Worm (Caenorhabditis elegans): ENCODE data around the gene F54F2.14.

F54F2.14 gene

DNA sequence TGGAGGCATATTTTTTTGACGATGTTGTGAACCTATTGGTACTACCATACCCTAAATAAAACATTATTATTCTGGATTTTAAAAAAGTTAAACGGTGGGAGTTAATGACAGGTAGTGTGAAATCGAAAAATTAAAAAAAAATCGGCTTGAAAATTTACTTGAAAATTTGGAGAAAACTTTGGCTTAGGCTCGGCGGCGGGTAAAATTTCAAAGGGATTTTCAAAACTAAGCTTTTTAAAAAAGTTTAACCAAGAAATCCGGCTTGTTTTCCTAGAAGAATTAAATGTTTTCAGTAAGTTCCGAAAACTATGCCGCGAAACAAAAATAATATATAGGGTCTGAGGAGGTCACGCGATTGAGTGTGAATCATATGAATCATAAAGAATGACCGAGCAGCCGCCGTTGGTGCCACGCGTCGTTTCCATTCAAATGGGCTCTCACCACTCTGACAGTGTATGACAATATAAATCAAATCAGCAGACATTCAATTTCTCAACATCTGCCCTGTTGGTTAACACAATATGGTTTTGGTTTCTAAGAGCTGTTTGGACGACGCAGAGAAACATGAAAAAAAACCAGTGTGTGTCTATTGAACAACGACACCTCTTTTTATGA lies 30.2 kb upstream of the F54F2.14 start, which contains the start of gene aak-1:
Gene aak-1 (minus strand): TSS at position 51 of the 615 bp plus-strand sequence.
- TF ChIP-seq mes-2 (tag; optimal IDR thresholded peaks at IDR 0.05; ENCODE audit: poor library complexity, severe bottlenecking) (peak; percentile 10), aha-1 (tag) (peak; percentile 88), ZK546.5 (tag; optimal IDR thresholded peaks at IDR 0.05) (no peak), hlh-11 (tag; optimal IDR thresholded peaks at IDR 0.05) (peak; percentile 47), hlh-30 (tag; optimal IDR thresholded peaks at IDR 0.05; ENCODE audit: insufficient read depth) (peak; percentile 75), lir-3 (tag; optimal IDR thresholded peaks at IDR 0.05) (no peak), nhr-48 (tag; optimal IDR thresholded peaks at IDR 0.05) (no peak)

DNA sequence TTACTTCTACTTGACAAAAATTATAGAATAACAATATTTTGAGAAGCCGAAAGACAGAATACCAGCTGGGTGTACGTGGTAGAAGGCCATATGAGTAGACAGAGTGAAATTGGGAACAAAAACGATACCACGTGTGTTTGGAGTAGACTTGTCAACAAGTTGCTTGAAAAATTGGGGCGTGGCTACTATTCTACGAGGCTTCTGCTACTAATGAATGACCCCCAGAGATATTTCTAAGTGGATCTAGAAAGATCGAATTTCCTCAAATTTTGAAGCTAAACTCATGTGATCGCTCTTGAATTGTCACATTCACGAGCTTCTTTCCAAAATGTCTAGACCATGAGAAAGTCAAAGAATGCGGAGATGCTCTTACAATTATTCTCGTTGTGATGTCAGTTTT lies 29.3 kb upstream of the F54F2.14 start:
- no peak for TF ChIP-seq zag-1 (tag; optimal IDR thresholded peaks at IDR 0.05)
- TF ChIP-seq dmd-9 (GFP tag; IDR thresholded peaks at IDR 0.05) = no peak
- peak; percentile 32 for TF ChIP-seq dmd-6 (GFP tag; IDR thresholded peaks at IDR 0.05)
- peak in 1 of 2 experiments; percentile 91 for TF ChIP-seq unc-62 (GFP tag; optimal IDR thresholded peaks at IDR 0.05 in 1 of 2)
- no peak for TF ChIP-seq unc-62 (tag; optimal IDR thresholded peaks at IDR 0.05)
- no peak for TF ChIP-seq F49E8.2 (tag; optimal IDR thresholded peaks at IDR 0.05; ENCODE audit: borderline replicate concordance)

DNA sequence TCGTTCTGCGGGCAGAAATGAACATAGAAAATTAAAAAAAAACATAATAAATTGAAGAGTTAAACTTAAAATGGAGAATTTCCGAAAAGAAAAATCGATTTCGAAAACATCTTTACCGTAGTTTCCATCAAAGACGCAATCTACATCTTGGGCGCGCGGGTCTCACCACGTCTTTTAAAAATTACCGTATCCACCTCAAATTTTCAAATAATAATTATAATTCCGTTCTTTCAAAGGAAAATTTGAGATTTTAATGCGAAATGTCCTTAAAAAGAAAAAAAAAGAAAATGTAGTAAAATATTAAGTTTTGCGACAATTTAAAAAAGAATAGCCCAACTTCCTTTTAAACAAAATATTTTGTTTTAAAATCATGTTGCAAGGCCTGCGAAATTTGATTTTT lies 28.2 kb upstream of the F54F2.14 start:
- TF ChIP-seq ama-1 (optimal IDR thresholded peaks at IDR 0.05) = no peak
- no peak for TF ChIP-seq php-3 (GFP tag; IDR thresholded peaks at IDR 0.05)
- TF ChIP-seq F26F4.8 (GFP tag; conservative IDR thresholded peaks at IDR 0.05) = no peak
- peak in 1 of 2 experiments; percentile 45 for TF ChIP-seq lsy-2 (tag; optimal IDR thresholded peaks at IDR 0.05)

DNA sequence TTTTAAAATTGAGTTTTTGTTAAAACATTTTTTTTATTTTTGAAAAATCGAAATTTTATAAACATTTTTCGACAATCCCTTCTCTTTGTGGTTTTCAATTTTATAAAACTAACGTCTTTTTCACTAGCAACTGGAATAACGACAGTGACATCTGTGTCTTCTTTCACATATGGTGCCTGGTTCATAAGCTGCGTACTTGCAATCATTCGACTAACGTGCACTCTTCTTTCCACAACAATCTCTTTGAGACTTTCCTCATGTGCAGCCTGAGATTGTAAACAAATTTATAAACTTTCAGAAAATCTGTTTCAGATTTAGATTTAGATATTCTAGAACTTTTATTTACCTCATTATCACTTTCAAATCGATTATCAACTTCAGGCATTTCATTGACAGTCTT lies 26.3 kb upstream of the F54F2.14 start:
- TF ChIP-seq unc-62 (GFP tag; optimal IDR thresholded peaks at IDR 0.05 in 1 of 2) (no peak), unc-62 (tag; optimal IDR thresholded peaks at IDR 0.05) (no peak), sdz-12 (GFP tag; optimal IDR thresholded peaks at IDR 0.05) (no peak), zip-2 (tag; optimal IDR thresholded peaks at IDR 0.05) (no peak), aha-1 (tag) (no peak), nhr-28 (tag; optimal IDR thresholded peaks at IDR 0.05) (no peak)

DNA sequence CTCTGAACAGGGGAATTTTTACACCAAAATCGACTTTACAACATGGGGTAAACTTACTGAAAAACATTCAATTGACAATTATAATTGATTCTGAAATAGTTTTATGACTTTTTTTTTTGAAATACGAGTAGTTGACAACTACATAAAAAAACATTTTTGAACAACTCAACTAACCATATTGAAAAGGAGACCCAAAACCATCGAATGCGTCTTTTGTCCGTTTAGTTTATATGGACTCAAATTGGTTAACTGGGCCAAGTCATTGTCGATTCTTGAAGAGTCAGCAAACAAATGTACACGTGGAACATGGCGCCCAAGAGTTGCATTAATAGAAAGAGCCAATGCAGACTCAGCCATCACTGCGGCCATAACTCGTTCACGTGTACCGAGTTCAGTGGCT lies 24.9 kb upstream of the F54F2.14 start:
- TF ChIP-seq mes-2 (tag; optimal IDR thresholded peaks at IDR 0.05; ENCODE audit: poor library complexity, severe bottlenecking) = no peak
- TF ChIP-seq aha-1 (tag) = peak; percentile 94

DNA sequence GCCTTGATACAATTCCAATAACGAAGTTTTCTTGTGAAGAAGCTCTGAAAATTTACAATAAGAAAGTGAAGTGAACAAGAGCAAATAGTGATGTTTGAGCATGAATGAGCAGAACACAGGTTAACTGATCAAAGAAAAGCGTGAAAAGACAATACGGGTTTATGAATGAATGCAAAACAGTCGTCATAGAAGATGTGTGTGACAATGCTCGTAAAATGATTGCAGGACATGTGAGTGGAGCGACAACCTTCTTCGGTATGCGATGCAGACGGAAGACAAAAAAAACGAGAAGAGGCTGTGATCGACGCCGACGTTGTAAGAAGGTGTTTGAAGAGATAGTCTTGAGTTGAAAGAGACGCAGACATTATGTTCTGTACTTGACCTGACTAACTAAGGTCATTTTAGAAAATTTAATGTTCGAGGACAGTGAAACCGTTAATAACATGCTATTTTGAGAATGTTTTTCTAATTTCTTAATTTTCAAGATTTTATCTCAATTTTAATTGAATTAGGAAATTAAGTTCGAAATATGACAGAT lies 24.0 kb upstream of the F54F2.14 start, which contains the start of gene mig-22:
Gene mig-22 (minus strand): TSS at position 51 of the 538 bp plus-strand sequence.
- TF ChIP-seq hlh-30 (tag; optimal IDR thresholded peaks at IDR 0.05; ENCODE audit: insufficient read depth) (peak; percentile 24), fos-1 (tag; optimal IDR thresholded peaks at IDR 0.05) (no peak), spr-1 (tag; optimal IDR thresholded peaks at IDR 0.05) (no peak), mxl-2 (GFP tag; conservative IDR thresholded peaks at IDR 0.05) (no peak), mxl-3 (GFP tag; optimal IDR thresholded peaks at IDR 0.05) (peak; percentile 38), aha-1 (tag) (peak; percentile 85), unc-62 (GFP tag; optimal IDR thresholded peaks at IDR 0.05 in 1 of 2) (peak in 1 of 2 experiments; percentile 83), unc-62 (tag; optimal IDR thresholded peaks at IDR 0.05) (no peak), lin-29 (GFP tag; IDR thresholded peaks at IDR 0.05) (no peak)

DNA sequence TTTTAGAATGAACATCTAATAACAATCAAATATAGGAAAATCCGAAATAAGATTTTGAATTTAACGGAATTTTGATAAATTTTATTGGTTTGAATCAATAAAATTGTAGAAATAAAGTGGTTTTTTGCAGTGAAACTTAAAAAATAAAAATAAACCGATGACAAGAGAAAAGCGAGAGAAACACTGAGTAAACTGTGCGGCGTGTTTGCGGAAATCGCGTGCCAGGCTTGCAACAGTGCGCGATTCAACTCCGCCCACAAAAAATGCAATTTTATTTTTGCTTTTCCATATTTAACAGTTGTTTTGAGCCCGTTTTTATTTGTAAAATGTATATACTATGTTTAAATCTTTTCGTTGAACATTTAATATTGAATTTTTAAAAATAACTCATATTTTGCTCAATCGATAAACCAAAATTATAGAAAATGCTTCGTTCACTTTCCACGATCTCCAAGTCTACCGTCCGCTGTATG lies 23.4 kb upstream of the F54F2.14 start, which contains the start of gene mtss-1:
Gene mtss-1 (plus strand): TSS at position 423 of the 473 bp plus-strand sequence.
- TF ChIP-seq zfp-3 (GFP tag; conservative IDR thresholded peaks at IDR 0.05) (no peak), nhr-111 (GFP tag; optimal IDR thresholded peaks at IDR 0.05) (no peak), nhr-48 (tag; optimal IDR thresholded peaks at IDR 0.05) (peak; percentile 21), fkh-10 (GFP tag; optimal IDR thresholded peaks at IDR 0.05) (no peak), cey-2 (tag; optimal IDR thresholded peaks at IDR 0.05; ENCODE audit: borderline replicate concordance, insufficient read depth) (no peak), daf-8 (GFP tag; IDR thresholded peaks at IDR 0.05) (no peak), dmd-9 (GFP tag; IDR thresholded peaks at IDR 0.05) (no peak), pqm-1 (tag; optimal IDR thresholded peaks at IDR 0.05) (no peak), hlh-11 (tag; optimal IDR thresholded peaks at IDR 0.05) (peak; percentile 33), nhr-10 (tag; optimal IDR thresholded peaks at IDR 0.05) (no peak), hmg-1.1 (GFP tag; IDR thresholded peaks at IDR 0.05) (peak; percentile 65), ZK337.2 (GFP tag; IDR thresholded peaks at IDR 0.05) (no peak), lin-15B (tag; optimal IDR thresholded peaks at IDR 0.05) (no peak), dmd-8 (GFP tag; IDR thresholded peaks at IDR 0.05) (no peak), sdz-12 (GFP tag; optimal IDR thresholded peaks at IDR 0.05) (no peak), mxl-3 (GFP tag; optimal IDR thresholded peaks at IDR 0.05) (peak; percentile 13), Y105C5A.15 (GFP tag; IDR thresholded peaks at IDR 0.05) (no peak), attf-4 (tag; optimal IDR thresholded peaks at IDR 0.05) (no peak)
